Worm (Caenorhabditis elegans) whole organism, early embryonic: ENCODE measurements around the gene F53B3.3.

Experiments used
- F13C5.2 ChIP-seq: sonication (generic microtip); optimal IDR thresholded peaks from 2 replicates; lab custom pipeline; 2017; ENCODE audit warnings: mild to moderate bottlenecking, missing genetic modification characterization, inconsistent platforms, missing compliant biosample characterization
- ama-1 ChIP-seq: fragments of 150-350 bp; optimal IDR thresholded peaks from 2 replicates; lab custom pipeline; 2014
- ceh-13 ChIP-seq: fragments of 200-800 bp; sonication (Bioruptor generic); optimal IDR thresholded peaks from 2 replicates; lab custom pipeline; 2018; ENCODE audit warnings: mild to moderate bottlenecking, missing genetic modification characterization, missing compliant biosample characterization
- ets-7 ChIP-seq: sonication (generic microtip); optimal IDR thresholded peaks from 2 replicates; lab custom pipeline; 2016; ENCODE audit warnings: missing genotype, missing genetic modification characterization, missing compliant biosample characterization
- flt-1 ChIP-seq: fragments of 200-800 bp; sonication (Bioruptor generic); IDR thresholded peaks from 2 replicates; pipeline ENCODE4 v1.3.6; 2022; ENCODE audit warnings: missing genetic modification characterization, missing compliant biosample characterization
- hmbx-1 ChIP-seq: sonication (generic microtip); optimal IDR thresholded peaks from 2 replicates; lab custom pipeline; 2016; ENCODE audit warnings: mild to moderate bottlenecking, missing genetic modification characterization, missing compliant biosample characterization
- hmg-4 ChIP-seq: fragments of 200-800 bp; sonication (Bioruptor generic); optimal IDR thresholded peaks from 2 replicates; lab custom pipeline; 2018; ENCODE audit warnings: mild to moderate bottlenecking, missing genetic modification characterization, missing compliant biosample characterization
- pes-1 ChIP-seq: fragments of 200-800 bp; sonication (Bioruptor generic); IDR thresholded peaks from 2 replicates; pipeline ENCODE4 v1.3.6; 2022; ENCODE audit warnings: missing genetic modification reagents, missing genetic modification characterization, missing compliant biosample characterization
- sea-1 ChIP-seq: fragments of 200-800 bp; sonication (Bioruptor generic); conservative IDR thresholded peaks from 2 replicates; pipeline ENCODE4 v1.3.6; 2022; ENCODE audit warnings: missing genetic modification characterization, missing compliant biosample characterization
- tbx-11 ChIP-seq: fragments of 200-800 bp; sonication (Bioruptor generic); IDR thresholded peaks from 2 replicates; pipeline ENCODE4 v1.3.6; 2022; ENCODE audit warnings: missing genetic modification characterization, missing compliant biosample characterization
- tra-4 ChIP-seq: sonication (generic microtip); optimal IDR thresholded peaks from 2 replicates; lab custom pipeline; 2017; ENCODE audit warnings: missing genetic modification characterization, missing compliant biosample characterization

ce11 chrX:2871037-2871436 lies at the start of gene F53B3.3:
- TF ChIP-seq sea-1 (GFP tag; lab: Robert Waterston, UW) (no peak), ama-1 (lab: Kevin White, UChicago) (no peak), pes-1 (no peak), flt-1 (GFP tag; lab: Robert Waterston, UW) (0 out of 2 replicates have a peak, but pooled peaks have one; percentile 11), hmg-4 (peak; percentile 36), ceh-13 (GFP tag; lab: Kevin White, UChicago) (no peak), ets-7 (tag; lab: Kevin White, UChicago) (no peak), tra-4 (tag; lab: Kevin White, UChicago) (no peak), hmbx-1 (tag; lab: Kevin White, UChicago) (no peak), tbx-11 (GFP tag; lab: Robert Waterston, UW) (no peak), F13C5.2 (no peak)
